Fruit fly (Drosophila melanogaster): ENCODE data around the gene CG12684.
A peak's percentile ranks its signal among the peaks of the same experiment; 100 is the strongest.

CG12684 gene

dm6 chrX:4571829-4572228 lies at the start of gene CG12684:
CG12684 (minus strand) TSS chrX:4571929.
- TF ChIP-seq Neu2 (GFP tag; optimal IDR thresholded peaks at IDR 0.05; ENCODE audit: borderline replicate concordance) (no peak), CG5245 (GFP tag; optimal IDR thresholded peaks at IDR 0.05) (no peak), Lpt (GFP tag; optimal IDR thresholded peaks at IDR 0.05) (no peak), lmd (GFP tag; IDR thresholded peaks at IDR 0.05) (no peak), trh (GFP tag; optimal IDR thresholded peaks at IDR 0.05) (no peak), NC2α (GFP tag; optimal IDR thresholded peaks at IDR 0.05) (no peak), Abd-B (GFP tag; optimal IDR thresholded peaks at IDR 0.05) (no peak), br (optimal IDR thresholded peaks at IDR 0.05) (no peak), gsb-n (tag; optimal IDR thresholded peaks at IDR 0.05) (no peak), CG1603 (tag; optimal IDR thresholded peaks at IDR 0.05) (no peak), amos (GFP tag; IDR thresholded peaks at IDR 0.05; ENCODE audit: partially characterized antibody) (no peak), CG31365 (tag; optimal IDR thresholded peaks at IDR 0.05) (no peak), CG7987 (GFP tag; optimal IDR thresholded peaks at IDR 0.05) (no peak), ems (GFP tag; optimal IDR thresholded peaks at IDR 0.05) (no peak), CG12219 (GFP tag; optimal IDR thresholded peaks at IDR 0.05) (no peak)

DNA sequence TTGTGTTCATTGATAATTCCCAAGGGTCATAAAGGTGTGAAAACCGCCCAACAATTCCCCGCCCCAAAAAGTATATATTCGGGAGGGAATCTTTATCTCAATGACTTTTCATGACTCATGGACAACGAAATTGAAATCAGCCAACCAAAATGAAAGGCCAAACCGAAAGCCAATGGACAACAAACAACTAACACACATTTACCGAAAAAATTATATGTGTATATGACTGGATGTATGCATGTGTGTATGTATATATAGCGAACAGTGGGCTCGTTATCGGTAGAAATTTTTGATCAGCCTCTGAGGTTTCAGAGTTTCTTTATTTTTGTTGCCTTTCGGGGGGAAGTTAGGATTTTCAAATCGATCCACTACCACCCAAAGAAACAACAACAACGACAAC lies 47.1 kb upstream of the CG12684 start:
- TF ChIP-seq Spps (tag; optimal IDR thresholded peaks at IDR 0.05) (no peak), al (GFP tag; IDR thresholded peaks at IDR 0.05) (no peak), Meics (GFP tag; optimal IDR thresholded peaks at IDR 0.05) (no peak), Sin3A (optimal IDR thresholded peaks at IDR 0.05) (no peak), sug (tag; optimal IDR thresholded peaks at IDR 0.05) (peak; percentile 14), Hr78 (GFP tag; optimal IDR thresholded peaks at IDR 0.05) (peak in 1 of 2 experiments; percentile 29), CG10431 (GFP tag; optimal IDR thresholded peaks at IDR 0.05) (no peak), CG7745 (tag; optimal IDR thresholded peaks at IDR 0.05) (no peak), CG9817 (tag; optimal IDR thresholded peaks at IDR 0.05) (no peak), CG14860 (GFP tag; IDR thresholded peaks at IDR 0.05; ENCODE audit: partially characterized antibody) (no peak), CG12391 (tag; optimal IDR thresholded peaks at IDR 0.05) (no peak), CG1233 (GFP tag; optimal IDR thresholded peaks at IDR 0.05) (no peak), MTF-1 (GFP tag; optimal IDR thresholded peaks at IDR 0.05; ENCODE audit: borderline replicate concordance) (no peak), Blimp-1 (GFP tag; optimal IDR thresholded peaks at IDR 0.05) (no peak), CG10366 (GFP tag; IDR thresholded peaks at IDR 0.05) (no peak), CG11696 (GFP tag; IDR thresholded peaks at IDR 0.05) (no peak), disco-r (GFP tag; optimal IDR thresholded peaks at IDR 0.05) (no peak), odd (GFP tag; optimal IDR thresholded peaks at IDR 0.05) (no peak), CG16863 (GFP tag; optimal IDR thresholded peaks at IDR 0.05) (no peak), CG13424 (tag; optimal IDR thresholded peaks at IDR 0.05) (no peak), peb (GFP tag; IDR thresholded peaks at IDR 0.05) (no peak), cg (GFP tag; optimal IDR thresholded peaks at IDR 0.05) (peak; percentile 54), YL-1 (GFP tag; optimal IDR thresholded peaks at IDR 0.05) (no peak), seq (GFP tag; IDR thresholded peaks at IDR 0.05) (no peak), nom (GFP tag; optimal IDR thresholded peaks at IDR 0.05) (no peak), Nf-YB (GFP tag; optimal IDR thresholded peaks at IDR 0.05) (peak; percentile 91), HmgZ (tag; optimal IDR thresholded peaks at IDR 0.05) (no peak), Gug (GFP tag; IDR thresholded peaks at IDR 0.05) (no peak), exex (tag; optimal IDR thresholded peaks at IDR 0.05) (peak; percentile 37), zfh2 (GFP tag; optimal IDR thresholded peaks at IDR 0.05) (no peak), Hr39 (optimal IDR thresholded peaks at IDR 0.05) (no peak), ftz-f1 (GFP tag; optimal IDR thresholded peaks at IDR 0.05) (no peak), Nf-YC (tag; optimal IDR thresholded peaks at IDR 0.05) (peak; percentile 88), Lhr (GFP tag; optimal IDR thresholded peaks at IDR 0.05) (no peak), CG1529 (GFP tag; optimal IDR thresholded peaks at IDR 0.05) (no peak), CG33213 (GFP tag; optimal IDR thresholded peaks at IDR 0.05) (no peak), CG3065 (GFP tag; optimal IDR thresholded peaks at IDR 0.05) (no peak)

Data from whole organism, embryonic.